Fruit fly (Drosophila melanogaster) whole organism, wandering third instar larva: ENCODE data around the gene Ir67c.

Experiments
- Abd-B ChIP-seq: fragments of >200 bp; optimal IDR thresholded peaks from 2 replicates; lab custom pipeline; 2017; ENCODE audit warnings: missing biosample characterization, missing genetic modification characterization
- CG32264 ChIP-seq: fragments of 200-800 bp; sonication (Bioruptor generic); optimal IDR thresholded peaks from 2 replicates; lab custom pipeline; 2016; ENCODE audit warnings: missing biosample characterization, missing genetic modification characterization
- CG9705 ChIP-seq: fragments of 200-800 bp; sonication (Bioruptor generic); optimal IDR thresholded peaks from 2 replicates; lab custom pipeline; 2018; ENCODE audit warnings: missing biosample characterization, mild to moderate bottlenecking, missing genetic modification characterization
- CrebA ChIP-seq: fragments of 200-800 bp; sonication (Bioruptor generic); optimal IDR thresholded peaks from 2 replicates; lab custom pipeline; 2016; ENCODE audit warnings: missing biosample characterization, mild to moderate bottlenecking, missing genetic modification characterization, borderline replicate concordance
- Dfd ChIP-seq: fragments of >200 bp; optimal IDR thresholded peaks from 2 replicates; lab custom pipeline; 2017; ENCODE audit warnings: missing biosample characterization, missing genetic modification characterization
- Dif ChIP-seq: fragments of 200-275, 200-300 bp; sonication (Bioruptor generic); optimal IDR thresholded peaks from 2 replicates; lab custom pipeline; 2018; ENCODE audit warnings: missing biosample characterization, missing genetic modification characterization; ENCODE audit not compliant: partially characterized antibody
- GATAd ChIP-seq: sonication (Bioruptor generic); optimal IDR thresholded peaks from 2 replicates; lab custom pipeline; 2016; ENCODE audit warnings: missing biosample characterization, missing genetic modification characterization
- HLH106 ChIP-seq: fragments of 200-800 bp; optimal IDR thresholded peaks from 3 replicates; lab custom pipeline; 2019; ENCODE audit warnings: missing biosample characterization, mild to moderate bottlenecking, missing genetic modification characterization, moderate library complexity
- Hnf4 ChIP-seq: fragments of 200-800 bp; sonication (Bioruptor generic); optimal IDR thresholded peaks from 2 replicates; lab custom pipeline; 2016; ENCODE audit warnings: missing biosample characterization, mild to moderate bottlenecking, missing genetic modification characterization
- Hr78 ChIP-seq: fragments of >200 bp; optimal IDR thresholded peaks from 2 replicates; lab custom pipeline; 2017; ENCODE audit warnings: missing biosample characterization, missing genetic modification characterization
- Hr83 ChIP-seq: fragments of 200-300 bp; sonication (Bioruptor generic); optimal IDR thresholded peaks from 2 replicates; lab custom pipeline; 2016; ENCODE audit warnings: missing biosample characterization, mild to moderate bottlenecking, missing genetic modification characterization, moderate library complexity; ENCODE audit not compliant: poor library complexity, severe bottlenecking
- Mio ChIP-seq: sonication (Bioruptor generic); optimal IDR thresholded peaks from 2 replicates; lab custom pipeline; 2016; ENCODE audit warnings: missing biosample characterization, missing genetic modification characterization
- Myc ChIP-seq: fragments of >200 bp; optimal IDR thresholded peaks from 2 replicates; lab custom pipeline; 2017
- N ChIP-seq: fragments of >200 bp; optimal IDR thresholded peaks from 2 replicates; lab custom pipeline; 2018; ENCODE audit warnings: missing biosample characterization, missing external identifiers, missing genetic modification characterization
- OdsH ChIP-seq: fragments of 200-800 bp; sonication (Bioruptor generic); optimal IDR thresholded peaks from 2 replicates; lab custom pipeline; 2016; ENCODE audit warnings: missing biosample characterization, mild to moderate bottlenecking, missing genetic modification characterization
- Rel ChIP-seq, 2 experiments: fragments of 200-800 bp; sonication (Bioruptor generic) in 1 of 2; optimal IDR thresholded peaks; 2 replicates in 1 of 2; 3 replicates in 1 of 2; lab custom pipeline; 2016 to 2019; ENCODE audit warnings: mild to moderate bottlenecking in 2 of 2, missing biosample characterization in 2 of 2, missing genetic modification characterization in 2 of 2, moderate library complexity in 1 of 2
- Sp1 ChIP-seq: fragments of 200-800 bp; sonication (Bioruptor generic); optimal IDR thresholded peaks from 3 replicates; lab custom pipeline; 2019; ENCODE audit warnings: missing biosample characterization, mild to moderate bottlenecking, missing genetic modification characterization, moderate library complexity
- Vsx2 ChIP-seq: fragments of 200-300, 225-300 bp; sonication (Bioruptor generic); optimal IDR thresholded peaks from 2 replicates; lab custom pipeline; 2018; ENCODE audit warnings: missing biosample characterization, missing genetic modification characterization; ENCODE audit not compliant: partially characterized antibody
- br ChIP-seq: fragments of 200-800 bp; sonication (Bioruptor generic); optimal IDR thresholded peaks from 2 replicates; lab custom pipeline; 2016; ENCODE audit warnings: missing biosample characterization, missing genetic modification characterization
- brk ChIP-seq: fragments of 200-800 bp; sonication (Bioruptor generic); optimal IDR thresholded peaks from 2 replicates; lab custom pipeline; 2016; ENCODE audit warnings: missing biosample characterization, mild to moderate bottlenecking, missing genetic modification characterization
- dmrt93B ChIP-seq: fragments of 200-800 bp; sonication (Bioruptor generic); optimal IDR thresholded peaks from 2 replicates; lab custom pipeline; 2018; ENCODE audit warnings: missing biosample characterization, mild to moderate bottlenecking, missing genetic modification characterization
- dsf ChIP-seq: sonication (Bioruptor generic); optimal IDR thresholded peaks from 2 replicates; lab custom pipeline; 2016; ENCODE audit warnings: missing biosample characterization, missing genetic modification characterization, borderline replicate concordance
- ey ChIP-seq: fragments of 200-800 bp; sonication (Bioruptor generic); optimal IDR thresholded peaks from 2 replicates; lab custom pipeline; 2016; ENCODE audit warnings: missing biosample characterization, missing genetic modification characterization
- foxo ChIP-seq, 2 experiments: fragments of 200-800 bp; sonication (Bioruptor generic); optimal IDR thresholded peaks; 2 replicates in 1 of 2; 3 replicates in 1 of 2; lab custom pipeline; 2016 to 2017; ENCODE audit warnings: missing biosample characterization in 2 of 2, missing genetic modification characterization in 2 of 2
- fru ChIP-seq: fragments of 200-800 bp; sonication (Bioruptor generic); optimal IDR thresholded peaks from 3 replicates; lab custom pipeline; 2016; ENCODE audit warnings: missing biosample characterization, mild to moderate bottlenecking, missing genetic modification characterization
- h ChIP-seq: fragments of 200-800 bp; sonication (Bioruptor generic); optimal IDR thresholded peaks from 3 replicates; lab custom pipeline; 2016; ENCODE audit warnings: missing biosample characterization, mild to moderate bottlenecking, missing genetic modification characterization
- jim ChIP-seq: fragments of 175-275, 200-325 bp; sonication (Bioruptor generic); optimal IDR thresholded peaks from 2 replicates; lab custom pipeline; 2016; ENCODE audit warnings: missing biosample characterization, mild to moderate bottlenecking, missing genetic modification characterization
- lola ChIP-seq: fragments of >200 bp; optimal IDR thresholded peaks from 2 replicates; lab custom pipeline; 2017; ENCODE audit warnings: missing biosample characterization, missing genetic modification characterization
- psq ChIP-seq: fragments of 200-800 bp; sonication (Bioruptor generic); optimal IDR thresholded peaks from 3 replicates; lab custom pipeline; 2017; ENCODE audit warnings: missing biosample characterization, mild to moderate bottlenecking, missing genetic modification characterization, moderate library complexity
- rgr ChIP-seq: fragments of 200-800 bp; sonication (Bioruptor generic); optimal IDR thresholded peaks from 3 replicates; lab custom pipeline; 2016; ENCODE audit warnings: missing biosample characterization, mild to moderate bottlenecking, missing genetic modification characterization
- sage ChIP-seq: fragments of 200-800 bp; sonication (Bioruptor generic); optimal IDR thresholded peaks from 2 replicates; lab custom pipeline; 2016; ENCODE audit warnings: missing biosample characterization, mild to moderate bottlenecking, missing genetic modification characterization
- sv ChIP-seq: fragments of 200-800 bp; sonication (Bioruptor generic); optimal IDR thresholded peaks from 3 replicates; lab custom pipeline; 2016; ENCODE audit warnings: missing biosample characterization, missing genetic modification characterization
- woc ChIP-seq: sonication (Bioruptor generic); optimal IDR thresholded peaks from 2 replicates; lab custom pipeline; 2016; ENCODE audit warnings: missing biosample characterization, mild to moderate bottlenecking, missing genetic modification characterization

Gene Ir67c

DNA sequence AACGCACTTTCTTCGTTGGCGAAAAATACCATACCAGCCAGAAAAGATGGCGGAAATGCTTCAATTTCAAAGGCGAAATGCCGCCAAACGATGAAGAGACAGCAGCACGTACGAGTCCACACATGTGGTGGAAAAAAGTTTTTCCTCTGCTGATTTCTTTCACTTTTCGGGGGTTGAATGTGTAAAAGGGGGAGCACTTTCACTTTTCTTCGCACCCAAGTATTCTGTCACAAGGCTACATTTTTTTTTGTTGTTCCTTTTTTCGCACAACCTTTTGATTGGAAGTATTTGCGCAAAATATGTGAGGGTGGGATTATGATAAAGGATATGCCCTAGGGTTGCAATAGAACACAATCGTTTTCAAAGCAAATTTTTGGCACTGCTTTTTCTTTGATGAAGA, 24.4 kb downstream of the Ir67c start:
- TF ChIP-seq woc (GFP tag; lab: Kevin White, UChicago) (no peak), GATAd (GFP tag; lab: Kevin White, UChicago) (no peak), foxo (GFP tag; optimal IDR thresholded peaks at IDR 0.05; lab: Kevin White, UChicago) (no peak), Abd-B (no peak), Dfd (GFP tag; lab: Kevin White, UChicago) (no peak), br (GFP tag; lab: Kevin White, UChicago) (no peak), Mio (GFP tag; lab: Kevin White, UChicago) (no peak), Vsx2 (GFP tag; lab: Kevin White, UChicago) (no peak), ey (no peak), N (GFP tag; lab: Kevin White, UChicago) (no peak), brk (GFP tag; lab: Kevin White, UChicago) (no peak), sv (no peak), HLH106 (tag; lab: Kevin White, UChicago) (no peak), h (GFP tag; lab: Kevin White, UChicago) (no peak), jim (GFP tag; lab: Kevin White, UChicago) (no peak), OdsH (GFP tag; lab: Kevin White, UChicago) (no peak), Sp1 (no peak), CG32264 (GFP tag; lab: Kevin White, UChicago) (no peak), Rel (GFP tag; optimal IDR thresholded peaks at IDR 0.05; lab: Kevin White, UChicago) (no peak), Rel (tag; optimal IDR thresholded peaks at IDR 0.05; lab: Kevin White, UChicago) (no peak)

DNA sequence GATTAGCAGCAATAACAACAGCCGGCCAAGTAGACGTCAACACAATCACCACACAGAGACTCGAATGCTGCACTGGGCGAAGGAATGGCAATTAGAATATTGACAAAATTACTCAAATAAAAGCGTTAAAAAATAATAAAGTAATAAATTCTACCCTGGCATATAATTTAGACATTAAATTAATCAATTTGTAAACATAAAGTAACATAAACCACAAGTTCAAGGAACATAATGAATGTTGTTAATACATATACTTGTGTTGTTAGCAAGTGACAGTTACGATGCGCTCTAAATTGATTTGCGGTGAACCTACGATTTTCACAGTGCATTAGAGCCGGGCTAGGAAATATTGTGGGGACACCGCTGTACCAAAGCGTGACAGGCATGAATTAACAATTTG, 26.2 kb downstream of the Ir67c start:
- TF ChIP-seq ey, result no peak
- no peak for TF ChIP-seq Vsx2 (GFP tag; lab: Kevin White, UChicago)
- no peak for TF ChIP-seq CG9705 (GFP tag; lab: Kevin White, UChicago)
- TF ChIP-seq Myc, result no peak
- no peak for TF ChIP-seq Sp1
- no peak for TF ChIP-seq lola (GFP tag; lab: Kevin White, UChicago)
- TF ChIP-seq fru (GFP tag; lab: Kevin White, UChicago), result no peak
- TF ChIP-seq CG32264 (GFP tag; lab: Kevin White, UChicago), result no peak

DNA sequence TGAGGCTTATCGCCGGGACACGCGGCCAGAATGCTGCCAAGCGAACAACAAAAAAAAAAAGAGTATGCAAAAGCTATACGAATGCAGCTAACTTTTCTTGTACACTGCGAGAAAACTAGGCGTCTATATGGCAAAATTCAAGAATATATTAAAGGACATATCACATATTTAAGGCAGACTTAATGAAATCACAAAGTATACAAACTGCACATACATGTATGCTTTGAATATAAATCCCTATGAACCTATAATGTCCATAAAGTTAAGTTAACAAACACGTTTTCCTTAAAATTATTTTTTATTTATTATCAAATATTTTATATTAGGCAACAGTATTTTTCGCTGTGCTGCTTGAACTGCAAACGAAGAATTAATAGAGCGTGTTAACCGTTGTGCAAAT, 35.2 kb downstream of the Ir67c start:
- TF ChIP-seq dsf (GFP tag; lab: Kevin White, UChicago) (no peak), OdsH (GFP tag; lab: Kevin White, UChicago) (no peak), woc (GFP tag; lab: Kevin White, UChicago) (no peak), fru (GFP tag; lab: Kevin White, UChicago) (no peak)
- TF ChIP-seq, all 38 proteins: peak for 0

DNA sequence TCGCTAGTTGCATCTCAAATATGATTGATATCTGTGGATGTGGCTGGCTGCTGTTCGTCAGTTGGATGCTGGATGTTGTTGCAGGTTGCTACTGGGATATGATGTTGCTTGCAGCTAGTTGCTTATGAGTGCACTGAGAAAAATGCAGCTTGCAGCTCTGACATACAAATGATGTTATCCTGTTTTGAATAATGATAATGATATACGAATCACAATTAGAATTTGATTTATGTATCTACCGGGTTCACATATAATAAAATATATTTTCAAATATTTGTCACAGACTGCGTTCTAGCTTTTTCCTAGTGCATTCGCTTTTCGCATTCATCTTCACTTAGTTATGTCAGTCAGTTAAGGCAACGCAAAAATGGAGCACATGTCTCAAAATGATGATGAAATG, 37.4 kb downstream of the Ir67c start:
- TF ChIP-seq sage (GFP tag; lab: Kevin White, UChicago) (no peak), brk (GFP tag; lab: Kevin White, UChicago) (no peak), psq (no peak), Dfd (GFP tag; lab: Kevin White, UChicago) (no peak), ey (no peak), lola (GFP tag; lab: Kevin White, UChicago) (no peak), Hnf4 (GFP tag; lab: Kevin White, UChicago) (no peak), GATAd (GFP tag; lab: Kevin White, UChicago) (no peak), dmrt93B (GFP tag; lab: Kevin White, UChicago) (no peak)

DNA sequence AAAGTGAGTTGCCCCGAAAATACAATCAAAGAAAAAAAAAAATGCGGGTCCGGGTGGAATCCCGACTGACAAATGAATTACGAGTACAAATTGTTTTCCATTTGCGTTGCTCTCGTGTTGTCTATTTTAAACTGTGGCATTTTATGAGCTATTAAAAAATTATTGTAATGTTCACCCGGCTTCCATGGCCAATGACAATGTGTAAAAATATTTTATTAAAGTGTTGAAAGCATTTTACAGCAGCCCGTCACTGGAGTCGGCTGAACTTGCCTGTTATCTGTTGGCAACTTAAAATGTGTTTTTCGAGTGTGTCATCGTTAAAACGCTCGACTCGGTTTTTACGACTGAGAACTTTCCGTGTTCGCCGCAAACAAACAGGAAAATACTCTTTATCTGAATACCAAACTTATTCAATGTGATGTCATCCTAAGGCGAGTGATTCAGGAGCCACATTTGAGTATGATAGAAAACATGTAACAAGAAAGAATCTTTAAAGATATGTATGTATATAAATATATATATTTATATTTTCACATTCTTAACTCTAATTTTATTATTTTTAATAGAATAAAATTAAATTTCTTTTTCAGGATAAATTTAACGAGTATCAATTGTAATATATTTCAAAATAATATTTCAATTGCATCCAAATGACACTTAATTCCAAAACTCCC, 41.2 kb downstream of the Ir67c start:
- no peak for TF ChIP-seq Sp1
- TF ChIP-seq Abd-B, result no peak
- no peak for TF ChIP-seq Hr83 (GFP tag; lab: Kevin White, UChicago)
- no peak for TF ChIP-seq Vsx2 (GFP tag; lab: Kevin White, UChicago)
- TF ChIP-seq CrebA (GFP tag; lab: Kevin White, UChicago), result no peak
- no peak for TF ChIP-seq lola (GFP tag; lab: Kevin White, UChicago)
- no peak for TF ChIP-seq ey
- no peak for TF ChIP-seq psq
- TF ChIP-seq jim (GFP tag; lab: Kevin White, UChicago), result no peak
- no peak for TF ChIP-seq dsf (GFP tag; lab: Kevin White, UChicago)
- TF ChIP-seq rgr, result no peak
- no peak for TF ChIP-seq brk (GFP tag; lab: Kevin White, UChicago)
- TF ChIP-seq Hnf4 (GFP tag; lab: Kevin White, UChicago), result no peak
- TF ChIP-seq OdsH (GFP tag; lab: Kevin White, UChicago), result no peak
- no peak for TF ChIP-seq Dif (GFP tag; lab: Kevin White, UChicago)
- TF ChIP-seq GATAd (GFP tag; lab: Kevin White, UChicago), result no peak
- no peak for TF ChIP-seq Hr78 (GFP tag; lab: Kevin White, UChicago)
- TF ChIP-seq CG9705 (GFP tag; lab: Kevin White, UChicago), result no peak
